Fruit fly (Drosophila melanogaster) whole organism, prepupa: Measurements from ENCODE around the gene Sclp.

ENCODE experiments used
- Blimp-1 ChIP-seq: fragments of 200-800 bp; sonication (Bioruptor generic); optimal IDR thresholded peaks from 3 replicates; lab custom pipeline; 2017; ENCODE audit warnings: missing biosample characterization, missing genetic modification characterization, mild to moderate bottlenecking, moderate library complexity, missing genetic modification reagents
- CG10631 ChIP-seq: fragments of 200-800 bp; sonication (Bioruptor generic); optimal IDR thresholded peaks from 2 replicates; lab custom pipeline; 2016; ENCODE audit warnings: missing biosample characterization, missing genetic modification characterization
- CG11762 ChIP-seq: fragments of 200-800 bp; sonication (Bioruptor generic); optimal IDR thresholded peaks from 3 replicates; lab custom pipeline; 2016; ENCODE audit warnings: missing biosample characterization, missing genetic modification characterization; ENCODE audit not compliant: insufficient read depth
- CG11902 ChIP-seq: fragments of 200-800 bp; sonication (Bioruptor generic); optimal IDR thresholded peaks from 3 replicates; lab custom pipeline; 2016; ENCODE audit warnings: missing biosample characterization, missing genetic modification characterization
- CG15336 ChIP-seq: fragments of 200-800 bp; sonication (Bioruptor generic); IDR thresholded peaks from 2 replicates; pipeline ENCODE4 v1.3.6; 2022; ENCODE audit warnings: missing biosample characterization, missing genetic modification characterization
- CG16779 ChIP-seq: fragments of 200-800 bp; sonication (Bioruptor generic); optimal IDR thresholded peaks from 3 replicates; lab custom pipeline; 2017; ENCODE audit warnings: missing biosample characterization, mild to moderate bottlenecking, missing genetic modification characterization
- CG3032 ChIP-seq: fragments of 200-800 bp; optimal IDR thresholded peaks from 2 replicates; lab custom pipeline; 2019; ENCODE audit warnings: missing biosample characterization, mild to moderate bottlenecking, missing genetic modification characterization, moderate library complexity
- CG31627 ChIP-seq: fragments of 200-800 bp; sonication (Bioruptor generic); optimal IDR thresholded peaks from 3 replicates; lab custom pipeline; 2016; ENCODE audit warnings: missing biosample characterization, missing genetic modification characterization
- CG32006 ChIP-seq: fragments of 200-800 bp; sonication (Bioruptor generic); optimal IDR thresholded peaks from 3 replicates; lab custom pipeline; 2017; ENCODE audit warnings: missing biosample characterization, mild to moderate bottlenecking, missing genetic modification characterization
- CG3919 ChIP-seq: fragments of 200-800 bp; sonication (Bioruptor generic); optimal IDR thresholded peaks from 3 replicates; lab custom pipeline; 2016; ENCODE audit warnings: missing biosample characterization, missing genetic modification characterization
- CG4318 ChIP-seq: fragments of 200-800 bp; sonication (Bioruptor generic); optimal IDR thresholded peaks from 3 replicates; lab custom pipeline; 2017; ENCODE audit warnings: missing biosample characterization, mild to moderate bottlenecking, missing genetic modification characterization
- CG6163 ChIP-seq: fragments of 200-800 bp; sonication (Bioruptor generic); IDR thresholded peaks from 3 replicates; pipeline ENCODE4 v1.3.6; 2022; ENCODE audit warnings: missing biosample characterization, missing genetic modification characterization
- CG6276 ChIP-seq: fragments of 200-800 bp; sonication (Bioruptor generic); optimal IDR thresholded peaks from 2 replicates; lab custom pipeline; 2017; ENCODE audit warnings: missing biosample characterization, mild to moderate bottlenecking, missing genetic modification characterization
- CG6792 ChIP-seq: fragments of 200-800 bp; sonication (Bioruptor generic); optimal IDR thresholded peaks from 3 replicates; lab custom pipeline; 2016; ENCODE audit warnings: missing biosample characterization, missing genetic modification characterization
- CG6808 ChIP-seq: fragments of 200-800 bp; sonication (Bioruptor generic); optimal IDR thresholded peaks from 3 replicates; lab custom pipeline; 2017; ENCODE audit warnings: missing biosample characterization, missing genetic modification characterization, mild to moderate bottlenecking, moderate library complexity, missing genetic modification reagents
- CG6854 ChIP-seq: fragments of 200-800 bp; sonication (Bioruptor generic); optimal IDR thresholded peaks from 2 replicates; lab custom pipeline; 2017; ENCODE audit warnings: missing biosample characterization, mild to moderate bottlenecking, missing genetic modification characterization
- CG7368 ChIP-seq: fragments of 200-800 bp; sonication (Bioruptor generic); optimal IDR thresholded peaks from 3 replicates; lab custom pipeline; 2016; ENCODE audit warnings: missing biosample characterization, missing genetic modification characterization
- CG8319 ChIP-seq: fragments of 200-800 bp; sonication (Bioruptor generic); optimal IDR thresholded peaks from 3 replicates; lab custom pipeline; 2016; ENCODE audit warnings: missing biosample characterization, missing genetic modification characterization
- CG8632 ChIP-seq: fragments of 200-800 bp; sonication (Bioruptor generic); optimal IDR thresholded peaks from 3 replicates; lab custom pipeline; 2016; ENCODE audit warnings: missing biosample characterization, missing genetic modification characterization
- CG9139 ChIP-seq: fragments of 200-800 bp; sonication (Bioruptor generic); optimal IDR thresholded peaks from 3 replicates; lab custom pipeline; 2017; ENCODE audit warnings: missing biosample characterization, mild to moderate bottlenecking, missing genetic modification characterization
- Eip78C ChIP-seq: fragments of 200-800 bp; sonication (Bioruptor generic); peaks from one replicate; lab custom pipeline; 2016; ENCODE audit warnings: missing biosample characterization, missing genetic modification characterization
- Ets21C ChIP-seq: fragments of 200-800 bp; sonication (Bioruptor generic); optimal IDR thresholded peaks from 3 replicates; lab custom pipeline; 2016; ENCODE audit warnings: missing biosample characterization, missing genetic modification characterization
- Ets96B ChIP-seq: fragments of 200-800 bp; optimal IDR thresholded peaks from 2 replicates; lab custom pipeline; 2019; ENCODE audit warnings: missing biosample characterization, mild to moderate bottlenecking, missing genetic modification characterization, moderate library complexity
- Hr38 ChIP-seq: sonication (Bioruptor generic); optimal IDR thresholded peaks from 2 replicates; lab custom pipeline; 2016; ENCODE audit warnings: missing biosample characterization, missing genetic modification characterization
- Hr4 ChIP-seq: fragments of 200-800 bp; sonication (Bioruptor generic); optimal IDR thresholded peaks from 3 replicates; lab custom pipeline; 2016; ENCODE audit warnings: missing biosample characterization, missing genetic modification characterization
- Lpt ChIP-seq: fragments of 200-800 bp; sonication (Bioruptor generic); optimal IDR thresholded peaks from 3 replicates; lab custom pipeline; 2016; ENCODE audit warnings: missing biosample characterization, missing genetic modification characterization
- Smox ChIP-seq: fragments of 200-800 bp; sonication (Bioruptor generic); optimal IDR thresholded peaks from 3 replicates; lab custom pipeline; 2016; ENCODE audit warnings: missing biosample characterization, missing genetic modification characterization
- Sox102F ChIP-seq: fragments of 200-800 bp; sonication (Bioruptor generic); optimal IDR thresholded peaks from 2 replicates; lab custom pipeline; 2016; ENCODE audit warnings: missing biosample characterization, mild to moderate bottlenecking, missing genetic modification characterization
- Sox15 ChIP-seq: fragments of 200-800 bp; sonication (Bioruptor generic); optimal IDR thresholded peaks from 3 replicates; lab custom pipeline; 2016; ENCODE audit warnings: missing biosample characterization, missing genetic modification characterization
- acj6 ChIP-seq: fragments of 200-800 bp; sonication (Bioruptor generic); optimal IDR thresholded peaks from 3 replicates; lab custom pipeline; 2016; ENCODE audit warnings: missing biosample characterization, missing genetic modification characterization
- dac ChIP-seq: fragments of 200-800 bp; sonication (Bioruptor generic); optimal IDR thresholded peaks from 2 replicates; lab custom pipeline; 2017; ENCODE audit warnings: missing biosample characterization, mild to moderate bottlenecking, missing genetic modification characterization
- dsx ChIP-seq: fragments of 200-800 bp; optimal IDR thresholded peaks from 3 replicates; lab custom pipeline; 2019; ENCODE audit warnings: missing biosample characterization, mild to moderate bottlenecking, missing genetic modification characterization, moderate library complexity; ENCODE audit not compliant: poor library complexity, severe bottlenecking
- eg ChIP-seq: fragments of 200-800 bp; sonication (Bioruptor generic); IDR thresholded peaks from 3 replicates; pipeline ENCODE4 v1.3.6; 2022; ENCODE audit warnings: missing biosample characterization, missing genetic modification characterization
- esn ChIP-seq: fragments of 200-800 bp; sonication (Bioruptor generic); optimal IDR thresholded peaks from 2 replicates; lab custom pipeline; 2016; ENCODE audit warnings: missing biosample characterization, mild to moderate bottlenecking, missing genetic modification characterization, moderate library complexity
- fd59A ChIP-seq: fragments of 200-800 bp; sonication (Bioruptor generic); optimal IDR thresholded peaks from 2 replicates; lab custom pipeline; 2017; ENCODE audit warnings: missing biosample characterization, mild to moderate bottlenecking, missing genetic modification characterization, missing genetic modification reagents
- fd85E ChIP-seq: fragments of 200-800 bp; sonication (Bioruptor generic); optimal IDR thresholded peaks from 3 replicates; lab custom pipeline; 2016; ENCODE audit warnings: missing biosample characterization, missing genetic modification characterization
- fkh ChIP-seq: fragments of 200-800 bp; sonication (Bioruptor generic); optimal IDR thresholded peaks from 3 replicates; lab custom pipeline; 2017; ENCODE audit warnings: missing biosample characterization, mild to moderate bottlenecking, missing genetic modification characterization, moderate library complexity
- lz ChIP-seq: fragments of 200-800 bp; sonication (Bioruptor generic); optimal IDR thresholded peaks from 3 replicates; lab custom pipeline; 2016; ENCODE audit warnings: missing biosample characterization, missing genetic modification characterization
- pdm3 ChIP-seq: fragments of 200-800 bp; sonication (Bioruptor generic); optimal IDR thresholded peaks from 3 replicates; lab custom pipeline; 2016; ENCODE audit warnings: missing biosample characterization, missing genetic modification characterization
- salr ChIP-seq, 2 experiments: fragments of 200-800 bp; sonication (Bioruptor generic); optimal IDR thresholded peaks; 3 replicates each; lab custom pipeline; 2016 to 2018; ENCODE audit warnings: missing biosample characterization in 2 of 2, missing genetic modification characterization in 2 of 2, mild to moderate bottlenecking in 1 of 2
- ss ChIP-seq, 2 experiments: fragments of 200-800 bp; sonication (Bioruptor generic); optimal IDR thresholded peaks; 2 replicates in 1 of 2; 3 replicates in 1 of 2; lab custom pipeline; 2017 to 2018; ENCODE audit warnings: mild to moderate bottlenecking in 2 of 2, missing biosample characterization in 2 of 2, missing genetic modification characterization in 2 of 2, moderate library complexity in 1 of 2
- topi ChIP-seq: fragments of 200-800 bp; sonication (Bioruptor generic); optimal IDR thresholded peaks from 3 replicates; lab custom pipeline; 2016; ENCODE audit warnings: missing biosample characterization, missing genetic modification characterization

Sclp gene

dm6 chrX:11920959-11921358, 3.5 kb downstream of the Sclp start (continued):
- no peak for TF ChIP-seq fd85E
- TF ChIP-seq CG11762: peak; percentile 76
- TF ChIP-seq dac: peak; percentile 69
- TF ChIP-seq fkh (GFP tag; lab: Kevin White, UChicago): peak; percentile 24
- peak; percentile 36 to 42 for TF ChIP-seq ss (GFP tag; optimal IDR thresholded peaks at IDR 0.05; lab: Kevin White, UChicago)
- TF ChIP-seq CG3919 (GFP tag; lab: Kevin White, UChicago): peak; percentile 79
- TF ChIP-seq CG6276 (GFP tag; lab: Kevin White, UChicago): peak; percentile 92

DNA sequence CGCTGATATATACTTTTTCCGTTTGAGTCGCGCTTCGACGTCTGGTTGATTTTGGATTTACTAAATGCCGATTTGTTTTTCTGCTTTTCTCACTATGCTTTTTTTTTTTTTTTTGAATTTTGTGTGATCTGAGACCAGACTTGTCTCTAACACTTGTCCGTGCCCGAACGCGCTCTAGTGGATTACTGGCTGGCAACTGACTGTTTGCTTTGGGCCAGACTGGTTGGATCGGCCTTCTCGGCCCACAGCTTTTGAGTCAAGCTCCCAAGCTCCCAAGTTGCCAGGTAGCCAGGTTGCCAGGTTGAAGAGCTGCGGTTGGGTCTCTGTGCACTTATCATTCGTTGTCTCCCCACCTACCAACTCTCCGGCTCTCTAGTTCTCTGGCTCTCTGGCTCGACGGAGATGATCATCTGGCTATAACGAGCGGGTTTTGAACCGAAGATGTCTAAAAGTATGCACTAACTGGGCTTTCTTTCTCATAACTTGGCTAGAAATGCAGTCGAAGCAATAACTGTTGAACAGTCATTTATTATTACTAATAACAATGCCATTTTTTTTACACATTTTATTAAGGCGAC, 7.3 kb downstream of the Sclp start, which contains the start of gene pot:
Gene pot, minus strand, starts transcription at position 205 of the 578 bp plus-strand sequence.
- TF ChIP-seq eg (GFP tag; lab: Robert Waterston, UW): peak; percentile 49; the same call in 1 of the 3 replicates
- TF ChIP-seq Lpt (GFP tag; lab: Kevin White, UChicago): peak; percentile 15
- peak; percentile 6 for TF ChIP-seq CG32006 (GFP tag; lab: Kevin White, UChicago)
- peak; percentile 15 for TF ChIP-seq fkh (GFP tag; lab: Kevin White, UChicago)
- 0 out of 2 replicates have a peak, but pooled peaks have one; percentile 20 for TF ChIP-seq CG15336 (GFP tag; lab: Robert Waterston, UW)
- TF ChIP-seq CG6808 (GFP tag; lab: Kevin White, UChicago): peak; percentile 23
- TF ChIP-seq CG6163 (GFP tag; lab: Robert Waterston, UW): 0 out of 3 replicates have a peak, but pooled peaks have one; percentile 12
- peak; percentile 13 for TF ChIP-seq Sox102F
- TF ChIP-seq CG6792 (GFP tag; lab: Kevin White, UChicago): no peak
- TF ChIP-seq CG9139: peak; percentile 5
- TF ChIP-seq CG6854 (GFP tag; lab: Kevin White, UChicago): peak; percentile 22
- no peak for TF ChIP-seq CG11762
- TF ChIP-seq salr (GFP tag; optimal IDR thresholded peaks at IDR 0.05; lab: Kevin White, UChicago): no peak
- TF ChIP-seq Eip78C (GFP tag; lab: Kevin White, UChicago): peak; percentile 50
- no peak for TF ChIP-seq CG31627 (GFP tag; lab: Kevin White, UChicago)
- peak; percentile 27 for TF ChIP-seq CG6276 (GFP tag; lab: Kevin White, UChicago)

dm6 chrX:11915154-11915593, 9.3 kb downstream of the Sclp start:
- TF ChIP-seq dac: peak; percentile 89
- TF ChIP-seq CG4318 (GFP tag; lab: Kevin White, UChicago): peak; percentile 94
- TF ChIP-seq CG3919 (GFP tag; lab: Kevin White, UChicago): peak; percentile 81
- peak; percentile 86 for TF ChIP-seq CG10631 (GFP tag; lab: Kevin White, UChicago)
- TF ChIP-seq Smox (GFP tag; lab: Kevin White, UChicago): peak; percentile 75
- peak; percentile 89 for TF ChIP-seq Ets96B
- peak; percentile 44 for TF ChIP-seq Ets21C (GFP tag; lab: Kevin White, UChicago)
- TF ChIP-seq CG7368 (GFP tag; lab: Kevin White, UChicago): peak; percentile 61
- peak; percentile 93 for TF ChIP-seq CG3032 (tag; lab: Kevin White, UChicago)
- TF ChIP-seq fd59A (GFP tag; lab: Kevin White, UChicago): peak; percentile 83
- peak; percentile 88 for TF ChIP-seq eg (GFP tag; lab: Robert Waterston, UW)
- peak; percentile 75 for TF ChIP-seq lz (GFP tag; lab: Kevin White, UChicago)
- peak; percentile 92 for TF ChIP-seq CG6854 (GFP tag; lab: Kevin White, UChicago)
- TF ChIP-seq Lpt (GFP tag; lab: Kevin White, UChicago): peak; percentile 74
- TF ChIP-seq Hr4 (GFP tag; lab: Kevin White, UChicago): peak; percentile 78
- peak; percentile 82 for TF ChIP-seq acj6 (GFP tag; lab: Kevin White, UChicago)
- TF ChIP-seq CG15336 (GFP tag; lab: Robert Waterston, UW): peak; percentile 93
- TF ChIP-seq CG31627 (GFP tag; lab: Kevin White, UChicago): peak; percentile 47
- TF ChIP-seq Blimp-1 (GFP tag; lab: Kevin White, UChicago): peak; percentile 79
- peak; percentile 94 for TF ChIP-seq CG6276 (GFP tag; lab: Kevin White, UChicago)
- TF ChIP-seq ss (GFP tag; optimal IDR thresholded peaks at IDR 0.05; lab: Kevin White, UChicago): peak; percentile 93
- peak; percentile 96 for TF ChIP-seq CG32006 (GFP tag; lab: Kevin White, UChicago)
- TF ChIP-seq topi (GFP tag; lab: Kevin White, UChicago): peak; percentile 77
- peak; percentile 84 for TF ChIP-seq esn
- peak; percentile 94 for TF ChIP-seq Eip78C (GFP tag; lab: Kevin White, UChicago)
- TF ChIP-seq CG8632 (GFP tag; lab: Kevin White, UChicago): peak; percentile 85
- TF ChIP-seq Sox102F: peak; percentile 68
- TF ChIP-seq salr (GFP tag; optimal IDR thresholded peaks at IDR 0.05; lab: Kevin White, UChicago): peak; percentile 56 to 62
- TF ChIP-seq fkh (GFP tag; lab: Kevin White, UChicago): peak; percentile 53
- peak; percentile 57 for TF ChIP-seq CG8319 (GFP tag; lab: Kevin White, UChicago)
- peak; percentile 72 for TF ChIP-seq Sox15 (GFP tag; lab: Kevin White, UChicago)
- peak; percentile 53 for TF ChIP-seq CG11902 (GFP tag; lab: Kevin White, UChicago)
- TF ChIP-seq Hr38: no peak
- peak; percentile 80 for TF ChIP-seq CG6163 (GFP tag; lab: Robert Waterston, UW)
- TF ChIP-seq CG9139: peak; percentile 73
- TF ChIP-seq dsx: peak; percentile 89
- peak; percentile 68 for TF ChIP-seq pdm3 (GFP tag; lab: Kevin White, UChicago)
- TF ChIP-seq CG16779 (tag; lab: Kevin White, UChicago): peak; percentile 78
